Worm (Caenorhabditis elegans) whole organism, L4 larva: ENCODE measurements around the gene F44E5.5.
A peak's percentile ranks its signal among the peaks of the same experiment; 100 is the strongest.

Experiments
- F37D6.2 ChIP-seq: sonication (generic microtip); optimal IDR thresholded peaks from 2 replicates; lab custom pipeline; 2016; ENCODE audit warnings: mild to moderate bottlenecking, missing genetic modification characterization, missing compliant biosample characterization
- F44E2.7 ChIP-seq: fragments of 200-800 bp; sonication (Bioruptor generic); IDR thresholded peaks from 2 replicates; pipeline ENCODE4 v2.1.2; 2022; ENCODE audit warnings: missing genetic modification characterization, missing compliant biosample characterization
- R02D3.7 ChIP-seq: fragments of 150-350 bp; sonication (generic microtip); optimal IDR thresholded peaks from 3 replicates; lab custom pipeline; 2014; ENCODE audit warnings: missing biosample characterization, missing genetic modification characterization
- T20F7.1 ChIP-seq: fragments of 200-800 bp; sonication (Bioruptor generic); optimal IDR thresholded peaks from 2 replicates; lab custom pipeline; 2018; ENCODE audit warnings: mild to moderate bottlenecking, missing genetic modification characterization, missing compliant biosample characterization
- Y48G9A.11 ChIP-seq: fragments of 200-800 bp; sonication (Bioruptor generic); IDR thresholded peaks from 2 replicates; pipeline ENCODE4 v1.3.6; 2022; ENCODE audit warnings: missing genetic modification reagents, missing genetic modification characterization, missing compliant biosample characterization
- Y5F2A.4 ChIP-seq: fragments of 200-800 bp; sonication (Bioruptor generic); optimal IDR thresholded peaks from 2 replicates; lab custom pipeline; 2018; ENCODE audit warnings: mild to moderate bottlenecking, missing genetic modification characterization, missing compliant biosample characterization
- ZK337.2 ChIP-seq: fragments of 200-800 bp; sonication (Bioruptor generic); IDR thresholded peaks from 2 replicates; pipeline ENCODE4 v1.3.6; 2022; ENCODE audit warnings: missing genetic modification reagents, missing genetic modification characterization, missing compliant biosample characterization
- ZK546.5 ChIP-seq, 2 experiments: sonication (generic microtip); optimal IDR thresholded peaks; 2 replicates each; lab custom pipeline; 2017; ENCODE audit warnings: missing biosample characterization in 2 of 2, missing genetic modification characterization in 2 of 2
- aha-1 ChIP-seq: fragments of 150-350 bp; peaks from one replicate; lab custom pipeline; 2014; ENCODE audit warnings: missing biosample characterization, missing genetic modification characterization
- ceh-20 ChIP-seq: fragments of 200-800 bp; sonication (Bioruptor generic); IDR thresholded peaks from 2 replicates; pipeline ENCODE4 v1.3.6; 2022; ENCODE audit warnings: missing genetic modification reagents, missing genetic modification characterization, missing compliant biosample characterization
- ceh-28 ChIP-seq: fragments of 150-350 bp; optimal IDR thresholded peaks from 2 replicates; lab custom pipeline; 2014; ENCODE audit warnings: missing biosample characterization, missing genetic modification reagents, missing genetic modification characterization
- ceh-32 ChIP-seq: sonication (generic microtip); optimal IDR thresholded peaks from 2 replicates; lab custom pipeline; 2016; ENCODE audit warnings: mild to moderate bottlenecking, missing genetic modification characterization, missing compliant biosample characterization; ENCODE audit not compliant: poor library complexity
- ceh-44 ChIP-seq: fragments of 200-800 bp; sonication (Bioruptor generic); IDR thresholded peaks from 2 replicates; pipeline ENCODE4 v1.3.6; 2022; ENCODE audit warnings: missing genetic modification reagents, missing genetic modification characterization, missing compliant biosample characterization
- cey-2 ChIP-seq: sonication (generic microtip); optimal IDR thresholded peaks from 3 replicates; lab custom pipeline; 2017; ENCODE audit warnings: missing genetic modification characterization, mild to moderate bottlenecking, missing compliant biosample characterization, antibody characterized with exemption, borderline replicate concordance; ENCODE audit not compliant: insufficient read depth
- dmd-8 ChIP-seq: fragments of 200-800 bp; sonication (Bioruptor generic); IDR thresholded peaks from 2 replicates; pipeline ENCODE4 v1.3.6; 2022; ENCODE audit warnings: missing genetic modification characterization, missing compliant biosample characterization
- dmd-9 ChIP-seq: fragments of 200-800 bp; sonication (Bioruptor generic); IDR thresholded peaks from 2 replicates; pipeline ENCODE4 v1.3.6; 2022; ENCODE audit warnings: missing genetic modification reagents, missing genetic modification characterization, missing compliant biosample characterization
- duxl-1 ChIP-seq: sonication (generic microtip); optimal IDR thresholded peaks from 2 replicates; lab custom pipeline; 2016; ENCODE audit warnings: mild to moderate bottlenecking, missing genetic modification characterization, moderate library complexity, missing compliant biosample characterization; ENCODE audit not compliant: poor library complexity
- dve-1 ChIP-seq: sonication (generic microtip); optimal IDR thresholded peaks from 2 replicates; lab custom pipeline; 2017; ENCODE audit warnings: antibody characterized with exemption, mild to moderate bottlenecking, missing genetic modification characterization, missing compliant biosample characterization; ENCODE audit not compliant: insufficient read depth
- egl-43 ChIP-seq: fragments of 200-800 bp; sonication (Bioruptor generic); IDR thresholded peaks from 2 replicates; pipeline ENCODE4 v1.3.6; 2022; ENCODE audit warnings: missing genetic modification reagents, missing genetic modification characterization, missing compliant biosample characterization
- fos-1 ChIP-seq: fragments of 150-350 bp; optimal IDR thresholded peaks from 2 replicates; lab custom pipeline; 2014; ENCODE audit warnings: missing biosample characterization, missing genetic modification characterization
- hlh-30 ChIP-seq: sonication (generic microtip); optimal IDR thresholded peaks from 2 replicates; lab custom pipeline; 2017; ENCODE audit warnings: antibody characterized with exemption, mild to moderate bottlenecking, missing genetic modification characterization, missing compliant biosample characterization; ENCODE audit not compliant: insufficient read depth
- lin-13 ChIP-seq: fragments of 150-350 bp; optimal IDR thresholded peaks from 2 replicates; lab custom pipeline; 2014; ENCODE audit warnings: missing biosample characterization, missing genetic modification reagents, missing genetic modification characterization
- lin-38 ChIP-seq: fragments of 200-800 bp; sonication (Bioruptor generic); IDR thresholded peaks from 2 replicates; pipeline ENCODE4 v1.3.6; 2022; ENCODE audit warnings: missing genetic modification reagents, missing genetic modification characterization, missing compliant biosample characterization
- lin-39 ChIP-seq: fragments of 150-350 bp; optimal IDR thresholded peaks from 2 replicates; lab custom pipeline; 2014; ENCODE audit warnings: missing biosample characterization, missing genetic modification reagents, missing genetic modification characterization
- lsy-2 ChIP-seq, 2 experiments: fragments of 150-350 bp in 1 of 2; sonication (generic microtip) in 1 of 2; optimal IDR thresholded peaks; 2 replicates each; lab custom pipeline; 2014 to 2017; ENCODE audit warnings: missing biosample characterization in 2 of 2, missing genetic modification characterization in 2 of 2
- madf-5 ChIP-seq, 2 experiments: fragments of 200-800 bp; sonication (Bioruptor generic); IDR thresholded peaks; 2 replicates each; pipeline ENCODE4 v1.3.6; 2022; ENCODE audit warnings: missing compliant biosample characterization in 2 of 2, missing genetic modification characterization in 2 of 2
- mdl-1 ChIP-seq, 2 experiments: fragments of 150-350 bp in 1 of 2; sonication (generic microtip) in 1 of 2; optimal IDR thresholded peaks; 2 replicates each; lab custom pipeline; 2014 to 2017; ENCODE audit warnings: missing biosample characterization in 2 of 2, missing genetic modification characterization in 2 of 2
- mes-2 ChIP-seq: sonication (generic microtip); optimal IDR thresholded peaks from 2 replicates; lab custom pipeline; 2016; ENCODE audit warnings: missing genotype, mild to moderate bottlenecking, missing genetic modification characterization, missing compliant biosample characterization; ENCODE audit not compliant: poor library complexity, severe bottlenecking
- mxl-3 ChIP-seq: fragments of 200-800 bp; sonication (Bioruptor generic); optimal IDR thresholded peaks from 2 replicates; lab custom pipeline; 2018; ENCODE audit warnings: mild to moderate bottlenecking, missing genetic modification characterization, missing compliant biosample characterization
- nhr-102 ChIP-seq: sonication (generic microtip); optimal IDR thresholded peaks from 2 replicates; lab custom pipeline; 2016; ENCODE audit warnings: mild to moderate bottlenecking, missing genetic modification characterization, moderate library complexity, missing compliant biosample characterization
- nhr-11 ChIP-seq: fragments of 150-350 bp; optimal IDR thresholded peaks from 2 replicates; lab custom pipeline; 2014; ENCODE audit warnings: missing biosample characterization, missing genetic modification characterization
- nhr-41 ChIP-seq: fragments of 200-800 bp; sonication (Bioruptor generic); IDR thresholded peaks from 2 replicates; pipeline ENCODE4 v1.3.6; 2022; ENCODE audit warnings: missing genetic modification reagents, missing genetic modification characterization, missing compliant biosample characterization
- nhr-42 ChIP-seq: fragments of 200-800 bp; sonication (Bioruptor generic); IDR thresholded peaks from 2 replicates; pipeline ENCODE4 v1.3.6; 2022; ENCODE audit warnings: missing genetic modification characterization, missing compliant biosample characterization
- nhr-77 ChIP-seq: fragments of 150-350 bp; optimal IDR thresholded peaks from 2 replicates; lab custom pipeline; 2014; ENCODE audit warnings: missing biosample characterization, missing genetic modification characterization
- pqm-1 ChIP-seq: sonication (generic microtip); optimal IDR thresholded peaks from 2 replicates; lab custom pipeline; 2017; ENCODE audit warnings: missing biosample characterization, missing genetic modification characterization
- rbr-2 ChIP-seq: sonication (generic microtip); optimal IDR thresholded peaks from 2 replicates; lab custom pipeline; 2016; ENCODE audit warnings: missing genotype, missing genetic modification characterization, missing compliant biosample characterization
- set-16 ChIP-seq: fragments of 200-800 bp; sonication (Bioruptor generic); IDR thresholded peaks from 2 replicates; pipeline ENCODE4 v1.3.6; 2022; ENCODE audit warnings: missing genetic modification reagents, missing genetic modification characterization, missing compliant biosample characterization
- spr-3 ChIP-seq: fragments of 200-800 bp; sonication (Bioruptor generic); optimal IDR thresholded peaks from 2 replicates; lab custom pipeline; 2018; ENCODE audit warnings: mild to moderate bottlenecking, missing genetic modification characterization, missing compliant biosample characterization
- tra-1 ChIP-seq: fragments of 200-800 bp; sonication (Bioruptor generic); IDR thresholded peaks from 2 replicates; pipeline ENCODE4 v1.3.6; 2022; ENCODE audit warnings: missing genetic modification reagents, missing genetic modification characterization, missing compliant biosample characterization
- unc-130 ChIP-seq: sonication (generic microtip); optimal IDR thresholded peaks from 2 replicates; lab custom pipeline; 2016; ENCODE audit warnings: missing genetic modification reagents, missing genetic modification characterization, missing compliant biosample characterization
- unc-62 ChIP-seq, 3 experiments: fragments of 150-350 bp in 1 of 3; sonication (generic microtip); optimal IDR thresholded peaks in 2 of 3; peaks in 1 of 3; 1 replicate in 1 of 3; 2 replicates in 2 of 3; lab custom pipeline; 2014 to 2017; ENCODE audit warnings: missing biosample characterization in 3 of 3, missing genetic modification characterization in 3 of 3, missing genetic modification reagents in 3 of 3, missing genotype in 1 of 3
- zfp-3 ChIP-seq: fragments of 200-800 bp; sonication (Bioruptor generic); conservative IDR thresholded peaks from 2 replicates; pipeline ENCODE4 v1.3.6; 2022; ENCODE audit warnings: missing genetic modification reagents, missing genetic modification characterization, missing compliant biosample characterization

F44E5.5 gene

DNA sequence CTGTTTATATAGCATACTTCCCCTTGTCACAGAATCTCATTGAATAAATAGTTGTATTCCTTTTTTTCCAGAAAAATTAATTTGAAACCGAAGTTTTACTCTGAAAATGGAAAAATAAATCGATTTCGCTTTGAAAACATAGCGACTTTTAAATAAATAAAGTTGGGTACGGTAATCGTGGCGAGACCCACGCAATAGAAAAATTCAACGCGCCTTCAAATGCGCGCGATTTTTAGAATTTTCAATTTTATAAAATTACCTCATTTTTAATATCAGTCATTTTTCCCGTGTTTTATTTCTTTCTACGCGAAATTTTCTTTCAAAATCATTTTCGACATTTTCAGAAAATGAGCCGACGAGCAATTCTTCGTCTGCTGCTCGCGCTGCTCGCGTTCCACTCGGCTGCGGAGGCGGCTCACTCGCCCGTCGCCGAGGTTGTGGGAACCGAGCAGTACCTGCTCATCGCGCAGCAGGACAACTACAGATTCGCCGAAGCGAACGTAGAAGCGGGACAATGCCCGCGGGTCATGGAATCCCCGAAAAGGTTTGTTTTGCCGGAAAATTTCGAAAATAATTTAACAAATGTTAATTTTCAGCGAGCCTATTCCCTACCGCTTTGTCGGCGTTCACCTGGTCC, 32.9 kb upstream of the F44E5.5 start, which contains the start of gene F13D12.5:
F13D12.5 (plus strand) TSS at position 345 of the 637 bp plus-strand sequence.
- TF ChIP-seq zfp-3 (GFP tag; lab: Robert Waterston, UW) (0 out of 2 replicates have a peak, but pooled peaks have one; percentile 40), egl-43 (GFP tag; lab: Robert Waterston, UW) (0 out of 2 replicates have a peak, but pooled peaks have one; percentile 46), ZK337.2 (GFP tag; lab: Robert Waterston, UW) (no peak), unc-130 (peak; percentile 46), unc-62 (GFP tag; optimal IDR thresholded peaks at IDR 0.05 in 1 of 2; lab: Kevin White, UChicago) (no peak), unc-62 (tag; optimal IDR thresholded peaks at IDR 0.05; lab: Kevin White, UChicago) (no peak), rbr-2 (tag; lab: Kevin White, UChicago) (peak; percentile 10), lsy-2 (tag; optimal IDR thresholded peaks at IDR 0.05; lab: Kevin White, UChicago) (peak in 1 of 2 experiments; percentile 51), lin-39 (tag; lab: Kevin White, UChicago) (no peak), lin-38 (peak; percentile 40; the same call in 1 of the 2 replicates), duxl-1 (tag; lab: Kevin White, UChicago) (no peak), fos-1 (tag; lab: Kevin White, UChicago) (no peak), aha-1 (tag; lab: Kevin White, UChicago) (peak; percentile 41), cey-2 (tag; lab: Kevin White, UChicago) (no peak), Y48G9A.11 (GFP tag; lab: Robert Waterston, UW) (peak; percentile 71; the same call in 1 of the 2 replicates), tra-1 (GFP tag; lab: Robert Waterston, UW) (0 out of 2 replicates have a peak, but pooled peaks have one; percentile 11), set-16 (GFP tag; lab: Robert Waterston, UW) (peak; percentile 93)

DNA sequence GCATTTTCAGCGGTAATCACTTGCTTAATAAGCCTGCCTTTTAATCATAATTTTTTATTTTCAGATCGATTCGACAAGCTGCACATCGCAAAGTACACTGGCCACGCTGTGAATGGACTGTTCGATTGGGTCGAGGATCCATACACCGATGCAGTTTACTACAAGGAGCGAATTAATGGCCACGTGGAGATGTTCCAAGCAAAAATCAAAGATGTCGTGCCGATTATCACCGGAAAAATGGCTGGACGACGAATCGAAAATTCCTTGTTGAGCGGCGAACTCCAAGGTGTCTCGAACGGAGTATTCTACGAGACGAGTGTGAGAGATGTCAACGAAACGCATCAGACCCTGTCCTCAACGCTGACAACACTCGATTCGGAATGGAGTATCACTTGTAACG, 32.0 kb upstream of the F44E5.5 start:
- peak; percentile 91 for TF ChIP-seq aha-1 (tag; lab: Kevin White, UChicago)
- TF ChIP-seq unc-62 (GFP tag; optimal IDR thresholded peaks at IDR 0.05 in 1 of 2; lab: Kevin White, UChicago) = no peak
- TF ChIP-seq unc-62 (tag; optimal IDR thresholded peaks at IDR 0.05; lab: Kevin White, UChicago) = no peak

ce11 chrII:11728545-11729105, 30.8 kb upstream of the F44E5.5 start, which contains the start of gene alh-8:
Gene alh-8 (plus strand): TSS chrII:11729055.
- TF ChIP-seq hlh-30 (tag; lab: Kevin White, UChicago) (peak; percentile 97), nhr-77 (tag; lab: Kevin White, UChicago) (peak; percentile 43), nhr-41 (GFP tag; lab: Robert Waterston, UW) (peak; percentile 89), T20F7.1 (GFP tag; lab: Kevin White, UChicago) (peak; percentile 70), nhr-42 (GFP tag; lab: Robert Waterston, UW) (no peak), ceh-20 (GFP tag; lab: Robert Waterston, UW) (no peak), spr-3 (GFP tag; lab: Kevin White, UChicago) (peak; percentile 56), dmd-9 (GFP tag; lab: Robert Waterston, UW) (no peak), nhr-102 (peak; percentile 19), nhr-11 (peak; percentile 70), F44E2.7 (GFP tag; lab: Robert Waterston, UW) (no peak), F37D6.2 (tag; lab: Kevin White, UChicago) (no peak), lin-39 (tag; lab: Kevin White, UChicago) (no peak), mdl-1 (tag; optimal IDR thresholded peaks at IDR 0.05; lab: Kevin White, UChicago) (peak; percentile 84 to 98), lsy-2 (tag; optimal IDR thresholded peaks at IDR 0.05; lab: Kevin White, UChicago) (peak in 1 of 2 experiments; percentile 39), dmd-8 (no peak), pqm-1 (peak; percentile 57), lin-13 (GFP tag; lab: Kevin White, UChicago) (no peak), mxl-3 (GFP tag; lab: Kevin White, UChicago) (peak; percentile 96), mes-2 (tag; lab: Kevin White, UChicago) (peak; percentile 53), rbr-2 (tag; lab: Kevin White, UChicago) (no peak), ZK546.5 (tag; optimal IDR thresholded peaks at IDR 0.05; lab: Kevin White, UChicago) (no peak), R02D3.7 (no peak), zfp-3 (GFP tag; lab: Robert Waterston, UW) (no peak), Y5F2A.4 (GFP tag; lab: Kevin White, UChicago) (no peak), ceh-32 (tag; lab: Kevin White, UChicago) (no peak), madf-5 (GFP tag; IDR thresholded peaks at IDR 0.05; lab: Robert Waterston, UW) (no peak), dve-1 (tag; lab: Kevin White, UChicago) (peak; percentile 79), ceh-44 (GFP tag; lab: Robert Waterston, UW) (no peak), ceh-28 (tag; lab: Kevin White, UChicago) (no peak), lin-38 (peak; percentile 50)
